Worm (Caenorhabditis elegans): Measurements from ENCODE around the gene Y51H7BR.8.

DNA sequence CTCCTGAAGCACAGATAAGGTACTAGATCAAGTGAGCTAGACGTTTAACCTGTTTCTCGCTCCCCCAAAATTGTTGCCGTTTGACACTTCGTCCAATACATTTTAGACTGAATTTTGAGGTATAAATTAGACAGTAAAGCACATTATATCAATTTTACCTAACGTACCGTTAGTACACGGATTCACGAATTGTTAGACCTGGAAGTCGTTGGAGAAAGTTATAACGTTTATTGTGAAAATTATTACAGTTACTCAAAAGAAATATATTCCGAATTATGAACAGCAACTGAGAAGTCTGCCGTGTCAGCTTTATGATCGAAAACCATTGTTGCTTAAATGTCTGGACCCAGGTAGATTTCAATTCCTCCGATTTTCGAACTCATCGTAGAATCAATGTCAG, 41.8 kb downstream of the Y51H7BR.8 start:
- no peak for TF ChIP-seq lsy-2 (tag; optimal IDR thresholded peaks at IDR 0.05)
- TF ChIP-seq pha-4 (GFP tag; IDR thresholded peaks at IDR 0.05): no peak
- TF ChIP-seq pha-4 (tag; optimal IDR thresholded peaks at IDR 0.05): no peak
- TF ChIP-seq unc-39 (tag; optimal IDR thresholded peaks at IDR 0.05): no peak
- no peak for TF ChIP-seq ztf-11 (tag; optimal IDR thresholded peaks at IDR 0.05)
- TF ChIP-seq php-3 (GFP tag; IDR thresholded peaks at IDR 0.05): no peak
- no peak for TF ChIP-seq nhr-77 (tag; optimal IDR thresholded peaks at IDR 0.05)
- peak in 1 of 2 experiments; percentile 41 for TF ChIP-seq unc-62 (GFP tag; optimal IDR thresholded peaks at IDR 0.05 in 1 of 2)
- TF ChIP-seq unc-62 (tag; optimal IDR thresholded peaks at IDR 0.05): no peak
- TF ChIP-seq dmd-6 (GFP tag; IDR thresholded peaks at IDR 0.05): no peak
- no peak for TF ChIP-seq nhr-76 (tag; optimal IDR thresholded peaks at IDR 0.05)
- TF ChIP-seq ceh-44 (GFP tag; IDR thresholded peaks at IDR 0.05): no peak
- TF ChIP-seq mes-2 (tag; optimal IDR thresholded peaks at IDR 0.05; ENCODE audit: poor library complexity, severe bottlenecking): no peak
- TF ChIP-seq Y75B8A.6 (GFP tag; IDR thresholded peaks at IDR 0.05): no peak
- no peak for TF ChIP-seq skn-1 (tag; optimal IDR thresholded peaks at IDR 0.05)

Data from whole organism, L4 larva.